Worm (Caenorhabditis elegans): Measurements from ENCODE around the gene cest-1.2.

cest-1.2 gene

DNA sequence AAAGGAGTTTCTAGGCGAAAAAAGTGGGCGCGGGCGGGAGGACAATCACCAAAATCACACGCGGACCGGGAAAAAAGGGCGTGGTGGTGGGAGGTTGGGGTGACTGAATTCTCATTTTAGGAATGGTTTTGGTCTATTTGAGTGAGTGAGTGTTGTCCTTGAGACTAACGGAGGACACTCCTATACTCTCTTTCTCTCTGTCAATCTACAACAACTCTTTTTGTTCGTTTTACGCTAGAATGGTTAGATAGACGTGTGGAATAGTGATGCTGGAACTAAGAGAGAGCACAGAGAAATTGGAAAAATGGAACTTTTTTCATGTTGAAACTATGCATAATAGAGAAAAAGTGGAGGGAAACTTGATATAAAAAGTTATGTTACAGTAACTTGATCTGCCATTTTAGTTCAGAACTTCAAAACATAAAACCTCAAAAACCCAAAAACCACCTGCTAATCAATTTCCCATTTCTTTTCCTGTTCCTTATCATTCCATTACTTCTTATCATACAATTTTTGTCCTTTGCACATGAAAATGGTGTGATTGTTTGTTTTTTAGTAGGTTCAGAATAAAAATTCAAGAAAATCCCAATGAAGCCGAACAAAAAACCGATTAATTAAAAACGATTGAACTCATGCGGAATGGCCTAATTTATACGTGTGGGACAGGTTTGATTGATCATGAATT lies 25.8 kb downstream of the cest-1.2 start:
- TF ChIP-seq elt-2 (tag; optimal IDR thresholded peaks at IDR 0.05) (peak; percentile 78), mdl-1 (tag; optimal IDR thresholded peaks at IDR 0.05) (no peak), pha-4 (tag; optimal IDR thresholded peaks at IDR 0.05) (peak; percentile 10), ztf-4 (tag; optimal IDR thresholded peaks at IDR 0.05) (no peak), fkh-2 (tag; optimal IDR thresholded peaks at IDR 0.05) (no peak), ceh-16 (tag; optimal IDR thresholded peaks at IDR 0.05) (no peak), nhr-43 (tag; optimal IDR thresholded peaks at IDR 0.05; ENCODE audit: poor library complexity, severe bottlenecking) (no peak), pqm-1 (tag; optimal IDR thresholded peaks at IDR 0.05) (peak; percentile 85), zag-1 (tag; optimal IDR thresholded peaks at IDR 0.05) (no peak)

DNA sequence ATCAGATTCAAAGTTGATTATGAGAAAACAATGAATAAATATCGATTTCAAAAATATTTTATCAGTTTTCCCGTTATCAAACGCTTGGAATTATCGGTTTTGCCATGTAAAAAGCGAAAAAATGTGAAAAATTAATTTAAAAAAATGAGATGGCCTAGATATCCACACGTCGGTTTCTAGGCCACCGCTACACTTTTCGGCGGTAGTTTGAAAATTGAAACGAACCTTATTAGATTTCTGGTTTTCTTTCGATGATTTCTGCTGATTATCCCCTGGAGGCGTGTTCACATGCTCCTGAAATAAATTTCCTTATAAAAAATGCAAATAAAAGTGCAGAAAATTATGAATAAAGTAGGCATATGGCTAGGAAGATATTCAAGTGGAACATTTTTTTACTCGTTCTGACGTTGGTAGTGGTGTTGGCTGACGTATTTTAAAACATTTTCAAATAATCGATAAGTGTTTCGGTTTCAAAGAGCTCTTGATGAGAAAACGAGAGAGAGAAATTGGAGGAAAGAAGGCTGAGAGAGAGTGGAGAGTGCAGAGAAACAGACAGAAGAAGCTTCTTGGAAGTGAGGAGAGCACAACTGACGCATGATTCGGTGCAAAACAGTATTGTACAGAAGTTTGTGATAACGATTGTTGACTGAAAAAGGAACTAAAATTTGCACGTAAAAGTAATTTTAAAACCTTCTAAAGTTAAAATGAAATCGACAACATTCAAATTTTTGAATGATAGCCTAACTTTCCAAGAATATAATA lies 27.5 kb downstream of the cest-1.2 start:
- TF ChIP-seq sea-2 (GFP tag; optimal IDR thresholded peaks at IDR 0.05) = no peak
- TF ChIP-seq ceh-28 (tag; optimal IDR thresholded peaks at IDR 0.05) = peak; percentile 38
- no peak for TF ChIP-seq nhr-11 (tag; optimal IDR thresholded peaks at IDR 0.05)
- TF ChIP-seq nfya-1 (tag; optimal IDR thresholded peaks at IDR 0.05; ENCODE audit: insufficient read depth) = peak; percentile 22
- TF ChIP-seq pqm-1 (tag; optimal IDR thresholded peaks at IDR 0.05) = peak; percentile 31
- peak; percentile 39 for TF ChIP-seq elt-2 (tag; optimal IDR thresholded peaks at IDR 0.05)

DNA sequence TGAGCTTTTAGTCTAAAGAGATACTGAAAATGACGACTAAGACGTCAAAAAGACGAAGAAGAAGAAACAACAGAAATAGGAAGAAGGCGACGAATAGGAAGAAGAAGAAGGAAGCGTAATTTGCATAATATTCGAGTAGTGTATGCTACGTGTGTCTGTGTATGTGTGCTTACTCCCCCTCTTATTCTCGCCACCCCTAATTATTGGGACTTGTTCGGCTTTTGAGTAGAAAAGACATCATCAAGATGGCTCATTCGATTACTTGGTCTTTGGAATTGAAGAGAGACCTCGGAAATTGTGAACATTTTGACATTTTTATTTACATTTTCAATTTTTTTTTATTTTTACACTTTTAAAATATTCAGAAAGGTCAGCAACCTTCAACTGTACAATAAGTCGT lies 30.4 kb downstream of the cest-1.2 start:
- TF ChIP-seq egl-5 (tag; optimal IDR thresholded peaks at IDR 0.05) (no peak), nhr-67 (tag; optimal IDR thresholded peaks at IDR 0.05) (no peak), egl-27 (tag; optimal IDR thresholded peaks at IDR 0.05) (no peak), ceh-9 (tag; optimal IDR thresholded peaks at IDR 0.05) (no peak), ztf-4 (tag; optimal IDR thresholded peaks at IDR 0.05) (no peak), mml-1 (tag; optimal IDR thresholded peaks at IDR 0.05) (no peak), lin-15B (tag; optimal IDR thresholded peaks at IDR 0.05) (no peak), ztf-11 (tag; optimal IDR thresholded peaks at IDR 0.05) (no peak), ZK546.5 (tag; optimal IDR thresholded peaks at IDR 0.05) (no peak), aly-2 (tag; optimal IDR thresholded peaks at IDR 0.05) (no peak), daf-12 (tag; optimal IDR thresholded peaks at IDR 0.05) (no peak), nhr-25 (tag; optimal IDR thresholded peaks at IDR 0.05) (no peak), ceh-28 (tag; optimal IDR thresholded peaks at IDR 0.05) (no peak), nhr-23 (tag; optimal IDR thresholded peaks at IDR 0.05) (no peak), lin-39 (tag; optimal IDR thresholded peaks at IDR 0.05) (no peak), ceh-16 (tag; optimal IDR thresholded peaks at IDR 0.05) (no peak), nfya-1 (tag; optimal IDR thresholded peaks at IDR 0.05; ENCODE audit: insufficient read depth) (no peak), eor-1 (tag; optimal IDR thresholded peaks at IDR 0.05) (no peak)

DNA sequence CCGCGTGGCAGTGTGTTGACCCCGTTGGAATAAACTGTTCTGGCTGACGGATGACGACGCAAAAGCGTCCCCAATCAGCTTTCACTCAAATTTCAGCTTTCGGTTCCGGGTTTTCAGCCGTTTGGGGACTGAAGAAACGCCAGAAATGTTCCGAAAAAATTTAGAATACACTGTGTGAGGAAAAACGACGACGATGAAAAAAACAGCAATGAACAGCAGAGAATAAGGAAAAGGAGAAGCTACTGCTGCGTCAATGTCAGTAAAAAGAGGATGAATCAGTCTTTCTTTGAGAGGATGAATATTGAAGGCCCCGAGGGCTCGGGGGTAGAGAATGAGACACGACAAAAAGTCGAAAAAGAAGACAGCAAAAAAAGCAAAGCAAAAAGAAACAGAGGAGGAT lies 31.8 kb downstream of the cest-1.2 start:
- TF ChIP-seq nhr-77 (tag; optimal IDR thresholded peaks at IDR 0.05) (no peak), ceh-16 (tag; optimal IDR thresholded peaks at IDR 0.05) (no peak), elt-2 (tag; optimal IDR thresholded peaks at IDR 0.05) (no peak), sea-2 (GFP tag; optimal IDR thresholded peaks at IDR 0.05) (no peak), fkh-2 (tag; optimal IDR thresholded peaks at IDR 0.05) (no peak), nhr-76 (tag; optimal IDR thresholded peaks at IDR 0.05) (no peak), nhr-28 (tag; optimal IDR thresholded peaks at IDR 0.05) (no peak), egl-5 (tag; optimal IDR thresholded peaks at IDR 0.05) (no peak)

DNA sequence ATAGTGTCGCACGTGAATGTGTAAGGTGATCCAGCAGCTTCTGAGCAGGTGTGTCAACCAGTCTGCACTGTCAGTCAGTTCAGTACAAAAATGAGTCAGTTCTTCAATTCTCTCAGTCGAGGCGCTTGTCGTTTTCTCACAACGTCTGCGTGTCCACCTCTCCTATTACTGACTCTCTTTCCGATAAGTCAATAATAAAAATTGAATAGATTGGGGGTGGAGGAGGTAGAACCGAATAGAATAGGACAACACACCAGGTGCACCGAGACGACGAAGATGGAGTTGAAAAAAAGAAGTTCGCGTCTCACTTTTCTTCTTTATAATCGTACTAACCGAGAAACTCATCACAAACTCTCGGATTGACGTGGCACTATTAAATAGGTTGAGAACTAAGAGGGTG lies 32.8 kb downstream of the cest-1.2 start:
- TF ChIP-seq nhr-43 (tag; optimal IDR thresholded peaks at IDR 0.05; ENCODE audit: poor library complexity, severe bottlenecking) (no peak), ztf-4 (tag; optimal IDR thresholded peaks at IDR 0.05) (no peak), elt-2 (tag; optimal IDR thresholded peaks at IDR 0.05) (peak; percentile 47), pha-4 (tag; optimal IDR thresholded peaks at IDR 0.05) (peak; percentile 72)
